Worm (Caenorhabditis elegans): ENCODE data around the gene vha-2.

- no peak for TF ChIP-seq him-1 (tag; optimal IDR thresholded peaks at IDR 0.05)
- TF ChIP-seq W03F9.2 (tag; optimal IDR thresholded peaks at IDR 0.05), result no peak
- no peak for TF ChIP-seq dao-5 (tag; optimal IDR thresholded peaks at IDR 0.05)
Observed at ce11 chrIII:9823748-9824147, 41.8 kb downstream of the vha-2 start.
